Fruit fly (Drosophila melanogaster) whole organism, embryonic: ENCODE measurements around the gene CG34297.

Source experiments
- CG10979 ChIP-seq: fragments of 200-800 bp; sonication (Bioruptor generic); optimal IDR thresholded peaks from 2 replicates; lab custom pipeline; 2018; ENCODE audit warnings: missing biosample characterization, mild to moderate bottlenecking, missing genetic modification characterization, moderate library complexity
- Dip3 ChIP-seq: fragments of 200-800 bp; sonication (Bioruptor generic); optimal IDR thresholded peaks from 3 replicates; lab custom pipeline; 2016; ENCODE audit warnings: missing biosample characterization, missing genetic modification characterization
- Hr39 ChIP-seq: fragments of >200 bp; optimal IDR thresholded peaks from 2 replicates; lab custom pipeline; 2017
- Rfx ChIP-seq: fragments of 200-800 bp; sonication (Bioruptor generic); IDR thresholded peaks from 2 replicates; pipeline ENCODE4 v1.3.6; 2022; ENCODE audit warnings: missing biosample characterization, missing genetic modification characterization
- usp ChIP-seq: fragments of >200 bp; optimal IDR thresholded peaks from 2 replicates; lab custom pipeline; 2017; ENCODE audit warnings: missing biosample characterization, missing genetic modification characterization

DNA sequence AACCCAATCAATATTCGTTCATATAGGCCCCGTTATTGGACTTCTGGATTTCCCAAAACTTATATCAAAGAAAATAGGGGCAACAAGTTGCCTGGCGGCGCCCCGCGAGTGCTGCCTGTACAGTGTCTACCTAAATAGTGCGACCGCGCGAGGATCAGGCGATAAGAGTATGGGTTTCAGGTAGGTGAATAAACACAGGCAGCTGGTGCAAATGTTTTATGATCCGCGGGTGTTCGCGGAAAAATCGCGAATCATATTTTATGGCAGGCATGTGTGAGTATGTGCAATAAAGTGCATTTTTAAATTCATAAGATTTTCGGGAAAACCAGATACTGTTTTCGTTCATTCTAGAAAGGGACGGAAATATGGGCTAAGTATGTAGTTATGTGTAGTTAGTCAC, 7.6 kb upstream of the CG34297 start:
- TF ChIP-seq usp (no peak), Hr39 (lab: Kevin White, UChicago) (no peak), Dip3 (GFP tag; lab: Kevin White, UChicago) (no peak), CG10979 (tag; lab: Kevin White, UChicago) (no peak), Rfx (GFP tag; lab: Robert Waterston, UW) (no peak)
